Fruit fly (Drosophila melanogaster) whole organism, embryonic: ENCODE measurements around the gene Cpr30B.

Experiments used
- CG10543 ChIP-seq: fragments of 200-800 bp; sonication (Bioruptor generic); optimal IDR thresholded peaks from 3 replicates; lab custom pipeline; 2017; ENCODE audit warnings: missing biosample characterization, mild to moderate bottlenecking, missing genetic modification characterization, moderate library complexity
- CG11456 ChIP-seq: fragments of 200-800 bp; sonication (Bioruptor generic); IDR thresholded peaks from 3 replicates; pipeline ENCODE4 v1.3.6; 2022; ENCODE audit warnings: missing biosample characterization, missing genetic modification characterization
- CG12236 ChIP-seq: fragments of 200-800 bp; sonication (Bioruptor generic); optimal IDR thresholded peaks from 2 replicates; lab custom pipeline; 2016; ENCODE audit warnings: missing biosample characterization, missing genetic modification characterization
- CG12769 ChIP-seq: fragments of 200-800 bp; sonication (Bioruptor generic); optimal IDR thresholded peaks from 2 replicates; lab custom pipeline; 2019; ENCODE audit warnings: missing biosample characterization, mild to moderate bottlenecking, missing genetic modification characterization, moderate library complexity
- CG14050 ChIP-seq: fragments of 200-800 bp; sonication (Bioruptor generic); IDR thresholded peaks from 3 replicates; pipeline ENCODE4 v1.3.6; 2022; ENCODE audit warnings: missing biosample characterization, missing genetic modification characterization
- CG15696 ChIP-seq: fragments of 200-800 bp; sonication (Bioruptor generic); optimal IDR thresholded peaks from 2 replicates; lab custom pipeline; 2019; ENCODE audit warnings: missing biosample characterization, mild to moderate bottlenecking, missing genetic modification characterization, moderate library complexity
- CG2116 ChIP-seq: fragments of 200-800 bp; sonication (Bioruptor generic); optimal IDR thresholded peaks from 3 replicates; lab custom pipeline; 2018; ENCODE audit warnings: missing biosample characterization, mild to moderate bottlenecking, missing genetic modification characterization
- CG5245 ChIP-seq: fragments of 200-800 bp; sonication (Bioruptor generic); optimal IDR thresholded peaks from 3 replicates; lab custom pipeline; 2016; ENCODE audit warnings: missing biosample characterization, missing genetic modification characterization
- CG7786 ChIP-seq: fragments of 200-800 bp; sonication (Bioruptor generic); optimal IDR thresholded peaks from 2 replicates; lab custom pipeline; 2016; ENCODE audit warnings: missing biosample characterization, missing genetic modification characterization
- CG8388 ChIP-seq: fragments of 200-800 bp; sonication (Bioruptor generic); optimal IDR thresholded peaks from 2 replicates; lab custom pipeline; 2019; ENCODE audit warnings: missing biosample characterization, mild to moderate bottlenecking, missing genetic modification characterization, moderate library complexity
- CG8924 ChIP-seq: fragments of 200-800 bp; optimal IDR thresholded peaks from 3 replicates; lab custom pipeline; 2019; ENCODE audit warnings: missing biosample characterization, mild to moderate bottlenecking, missing genetic modification characterization, moderate library complexity
- CG9609 ChIP-seq: fragments of 200-800 bp; sonication (Bioruptor generic); optimal IDR thresholded peaks from 3 replicates; lab custom pipeline; 2016; ENCODE audit warnings: missing biosample characterization, missing genetic modification characterization
- CHES-1-like ChIP-seq: fragments of 200-800 bp; sonication (Bioruptor generic); optimal IDR thresholded peaks from 2 replicates; lab custom pipeline; 2016; ENCODE audit warnings: missing biosample characterization, missing genetic modification characterization
- Deaf1 ChIP-seq: fragments of 200-800 bp; optimal IDR thresholded peaks from 3 replicates; lab custom pipeline; 2019; ENCODE audit warnings: missing biosample characterization, mild to moderate bottlenecking, missing genetic modification characterization, moderate library complexity
- Dll ChIP-seq: fragments of 200-800 bp; sonication (Bioruptor generic); IDR thresholded peaks from 4 replicates; pipeline ENCODE4 v1.3.6; 2022; ENCODE audit warnings: missing biosample characterization, missing genetic modification characterization; ENCODE audit not compliant: partially characterized antibody
- Drgx ChIP-seq: fragments of 200-800 bp; sonication (Bioruptor generic); IDR thresholded peaks from 2 replicates; pipeline ENCODE4 v1.3.6; 2022; ENCODE audit warnings: missing biosample characterization, missing genetic modification characterization
- Fer2 ChIP-seq: fragments of 200-800 bp; sonication (Bioruptor generic); optimal IDR thresholded peaks from 2 replicates; lab custom pipeline; 2018; ENCODE audit warnings: missing biosample characterization, mild to moderate bottlenecking, missing genetic modification characterization, moderate library complexity
- Gsc ChIP-seq: fragments of 200-800 bp; sonication (Bioruptor generic); IDR thresholded peaks from 2 replicates; pipeline ENCODE4 v1.3.6; 2022; ENCODE audit warnings: missing biosample characterization, missing genetic modification characterization
- HHEX ChIP-seq: fragments of 200-800 bp; sonication (Bioruptor generic); optimal IDR thresholded peaks from 3 replicates; lab custom pipeline; 2017; ENCODE audit warnings: missing biosample characterization, mild to moderate bottlenecking, missing genetic modification characterization, missing genetic modification reagents
- Lhr ChIP-seq: fragments of 200-800 bp; sonication (Bioruptor generic); optimal IDR thresholded peaks from 3 replicates; lab custom pipeline; 2017; ENCODE audit warnings: mild to moderate bottlenecking, missing biosample characterization, missing genetic modification reagents, missing genetic modification characterization
- Lim3 ChIP-seq: fragments of 200-800 bp; sonication (Bioruptor generic); IDR thresholded peaks from 2 replicates; pipeline ENCODE4 v1.3.6; 2022; ENCODE audit warnings: missing biosample characterization, missing genetic modification characterization
- Max ChIP-seq: fragments of 200-800 bp; sonication (Bioruptor generic); optimal IDR thresholded peaks from 2 replicates; lab custom pipeline; 2016; ENCODE audit warnings: missing biosample characterization, mild to moderate bottlenecking, missing genetic modification characterization
- Neu2 ChIP-seq: fragments of 200-800 bp; sonication (Bioruptor generic); optimal IDR thresholded peaks from 3 replicates; lab custom pipeline; 2016; ENCODE audit warnings: missing biosample characterization, missing genetic modification characterization, borderline replicate concordance
- Nf-YB ChIP-seq: fragments of 200-800 bp; sonication (Bioruptor generic); optimal IDR thresholded peaks from 3 replicates; lab custom pipeline; 2019; ENCODE audit warnings: missing biosample characterization, mild to moderate bottlenecking, missing genetic modification characterization, moderate library complexity
- Scr ChIP-seq: fragments of 200-800 bp; sonication (Bioruptor generic); IDR thresholded peaks from 2 replicates; pipeline ENCODE4 v1.3.6; 2022; ENCODE audit warnings: missing biosample characterization, missing genetic modification characterization; ENCODE audit not compliant: partially characterized antibody
- Sry-δ ChIP-seq: fragments of 200-800 bp; sonication (Bioruptor generic); optimal IDR thresholded peaks from 2 replicates; lab custom pipeline; 2016; ENCODE audit warnings: missing biosample characterization, missing genetic modification characterization
- Ssrp ChIP-seq: fragments of 200-800 bp; sonication (Bioruptor generic); optimal IDR thresholded peaks from 2 replicates; lab custom pipeline; 2018; ENCODE audit warnings: missing biosample characterization, mild to moderate bottlenecking, missing genetic modification characterization, moderate library complexity
- Trl ChIP-seq, 3 experiments: fragments of >200 bp in 2 of 3; fragments of 200-800 bp in 1 of 3; sonication (Bioruptor generic) in 1 of 3; optimal IDR thresholded peaks; 2 replicates in 1 of 3; 3 replicates in 2 of 3; lab custom pipeline; 2016 to 2017; ENCODE audit warnings: missing biosample characterization in 1 of 3, missing genetic modification characterization in 1 of 3
- ase ChIP-seq: fragments of 200-800 bp; sonication (Bioruptor generic); IDR thresholded peaks from 3 replicates; pipeline ENCODE4 v1.3.6; 2022; ENCODE audit warnings: missing biosample characterization, missing genetic modification characterization
- az2 ChIP-seq: fragments of 200-800 bp; sonication (Bioruptor generic); optimal IDR thresholded peaks from 3 replicates; lab custom pipeline; 2016; ENCODE audit warnings: missing biosample characterization, missing genetic modification characterization
- chinmo ChIP-seq: fragments of 200-800 bp; sonication (Bioruptor generic); IDR thresholded peaks from 4 replicates; pipeline ENCODE4 v1.3.6; 2022; ENCODE audit warnings: missing biosample characterization, missing genetic modification characterization; ENCODE audit not compliant: partially characterized antibody
- ci ChIP-seq: fragments of 200-800 bp; sonication (Bioruptor generic); IDR thresholded peaks from 3 replicates; pipeline ENCODE4 v1.3.6; 2022; ENCODE audit warnings: missing biosample characterization, missing genetic modification characterization
- crol ChIP-seq: fragments of 200-800 bp; sonication (Bioruptor generic); IDR thresholded peaks from 2 replicates; pipeline ENCODE4 v1.3.6; 2022; ENCODE audit warnings: missing biosample characterization, missing genetic modification characterization
- crp ChIP-seq, 2 experiments: fragments of 200-800 bp; sonication (Bioruptor generic); optimal IDR thresholded peaks; 2 replicates in 1 of 2; 3 replicates in 1 of 2; lab custom pipeline; 2017; ENCODE audit warnings: missing biosample characterization in 2 of 2, missing genetic modification characterization in 2 of 2, mild to moderate bottlenecking in 1 of 2, moderate library complexity in 1 of 2
- danr ChIP-seq: fragments of 200-800 bp; sonication (Bioruptor generic); IDR thresholded peaks from 2 replicates; pipeline ENCODE4 v1.3.6; 2022; ENCODE audit warnings: missing biosample characterization, missing genetic modification characterization
- eve ChIP-seq, 2 experiments: fragments of >200 bp; optimal IDR thresholded peaks; 2 replicates each; lab custom pipeline; 2017; ENCODE audit warnings: missing biosample characterization in 2 of 2, missing genetic modification characterization in 2 of 2
- fd3F ChIP-seq: fragments of 200-800 bp; sonication (Bioruptor generic); optimal IDR thresholded peaks from 2 replicates; lab custom pipeline; 2018; ENCODE audit warnings: missing biosample characterization, mild to moderate bottlenecking, missing genetic modification characterization, moderate library complexity
- fru ChIP-seq: fragments of >200 bp; optimal IDR thresholded peaks from 2 replicates; lab custom pipeline; 2017
- lov ChIP-seq, 2 experiments: fragments of 200-800 bp in 1 of 2; fragments of >200 bp in 1 of 2; sonication (Bioruptor generic) in 1 of 2; IDR thresholded peaks in 1 of 2; optimal IDR thresholded peaks in 1 of 2; 2 replicates in 1 of 2; 3 replicates in 1 of 2; pipeline versions ENCODE4 v1.3.6 to Lab custom; 2017 to 2022; ENCODE audit warnings: missing biosample characterization in 1 of 2, missing genetic modification characterization in 1 of 2
- mam ChIP-seq: fragments of 200-800 bp; sonication (Bioruptor generic); optimal IDR thresholded peaks from 3 replicates; lab custom pipeline; 2016; ENCODE audit warnings: missing biosample characterization, missing genetic modification characterization
- ranshi ChIP-seq: fragments of 200-800 bp; sonication (Bioruptor generic); IDR thresholded peaks from 2 replicates; pipeline ENCODE4 v1.3.6; 2022; ENCODE audit warnings: missing biosample characterization, missing genetic modification characterization
- sd ChIP-seq: fragments of 200-800 bp; sonication (Bioruptor generic); optimal IDR thresholded peaks from 3 replicates; lab custom pipeline; 2018; ENCODE audit warnings: missing biosample characterization, mild to moderate bottlenecking, missing genetic modification characterization, moderate library complexity
- sna ChIP-seq: fragments of 200-800 bp; sonication (Bioruptor generic); IDR thresholded peaks from 2 replicates; pipeline ENCODE4 v1.3.6; 2022; ENCODE audit warnings: missing biosample characterization, missing genetic modification characterization; ENCODE audit not compliant: partially characterized antibody
- tna ChIP-seq: fragments of 200-800 bp; sonication (Bioruptor generic); IDR thresholded peaks from 2 replicates; pipeline ENCODE4 v1.3.6; 2022; ENCODE audit warnings: missing biosample characterization, missing genetic modification characterization; ENCODE audit not compliant: partially characterized antibody

The Cpr30B gene

dm6 chr2L:9539988-9540573 lies 2.6 kb upstream of the Cpr30B start, which contains the start of gene CG17855 (continued):
- TF ChIP-seq CG8924 (tag; lab: Kevin White, UChicago), result no peak

- TF ChIP-seq fd3F (GFP tag; lab: Kevin White, UChicago) (no peak), Sry-δ (no peak), Fer2 (tag; lab: Kevin White, UChicago) (no peak)
These were observed 1.2 kb downstream of the Cpr30B start, which contains the start of gene CG13113 for dm6 chr2L:9543871-9544270. Gene CG13113, plus strand, starts transcription at chr2L:9544171.

- TF ChIP-seq Nf-YB (GFP tag; lab: Kevin White, UChicago), result no peak
- no peak for TF ChIP-seq ase (GFP tag; lab: Robert Waterston, UW)
- TF ChIP-seq ci (GFP tag; lab: Robert Waterston, UW), result no peak
- no peak for TF ChIP-seq CG12236 (GFP tag; lab: Kevin White, UChicago)
- no peak for TF ChIP-seq lov (optimal IDR thresholded peaks at IDR 0.05; lab: Kevin White, UChicago)
- TF ChIP-seq lov (GFP tag; IDR thresholded peaks at IDR 0.05; lab: Robert Waterston, UW), result no peak
- TF ChIP-seq ranshi (GFP tag; lab: Robert Waterston, UW), result no peak
- TF ChIP-seq Max (GFP tag; lab: Kevin White, UChicago), result no peak
- TF ChIP-seq Scr (GFP tag; lab: Robert Waterston, UW), result no peak
- no peak for TF ChIP-seq Lim3 (GFP tag; lab: Robert Waterston, UW)
- TF ChIP-seq fru (lab: Kevin White, UChicago), result no peak
- TF ChIP-seq CG12769 (tag; lab: Kevin White, UChicago), result no peak
- TF ChIP-seq mam, result no peak
- TF ChIP-seq tna (GFP tag; lab: Robert Waterston, UW), result no peak
- TF ChIP-seq CG5245 (GFP tag; lab: Kevin White, UChicago), result no peak
These were observed 2.8 kb downstream of the Cpr30B start, which contains the start of gene CG13114 for dm6 chr2L:9545511-9545910. Gene CG13114, plus strand, starts transcription at chr2L:9545811.

dm6 chr2L:9550880-9551279 lies 8.2 kb downstream of the Cpr30B start:
- TF ChIP-seq danr (GFP tag; lab: Robert Waterston, UW) (no peak), eve (GFP tag; optimal IDR thresholded peaks at IDR 0.05; lab: Kevin White, UChicago) (no peak), Gsc (GFP tag; lab: Robert Waterston, UW) (no peak), CG7786 (GFP tag; lab: Kevin White, UChicago) (no peak), fru (lab: Kevin White, UChicago) (no peak), CG14050 (GFP tag; lab: Robert Waterston, UW) (no peak), chinmo (GFP tag; lab: Robert Waterston, UW) (no peak), Ssrp (no peak), Drgx (GFP tag; lab: Robert Waterston, UW) (peak; percentile 60), crp (GFP tag; optimal IDR thresholded peaks at IDR 0.05; lab: Kevin White, UChicago) (no peak), sna (GFP tag; lab: Robert Waterston, UW) (no peak), CG2116 (no peak), az2 (GFP tag; lab: Kevin White, UChicago) (no peak), Neu2 (no peak), CG9609 (GFP tag; lab: Kevin White, UChicago) (no peak), Lhr (GFP tag; lab: Kevin White, UChicago) (no peak), CG8388 (GFP tag; lab: Kevin White, UChicago) (no peak), HHEX (GFP tag; lab: Kevin White, UChicago) (no peak), CG10543 (GFP tag; lab: Kevin White, UChicago) (peak; percentile 29), Deaf1 (tag; lab: Kevin White, UChicago) (no peak), crol (GFP tag; lab: Robert Waterston, UW) (no peak), Dll (GFP tag; lab: Robert Waterston, UW) (no peak), CG15696 (no peak), CHES-1-like (GFP tag; lab: Kevin White, UChicago) (no peak), CG11456 (GFP tag; lab: Robert Waterston, UW) (no peak), Trl (optimal IDR thresholded peaks at IDR 0.05; lab: Kevin White, UChicago) (peak; percentile 6 to 15), Trl (GFP tag; optimal IDR thresholded peaks at IDR 0.05; lab: Kevin White, UChicago) (no peak), sd (tag; lab: Kevin White, UChicago) (peak; percentile 43)
